Worm (Caenorhabditis elegans): ENCODE measurements around the gene R07E5.6.

Gene R07E5.6

ce11 chrIII:4414041-4414440, 15.5 kb downstream of the R07E5.6 start (continued):
- TF ChIP-seq Y22D7AL.16 (tag; optimal IDR thresholded peaks at IDR 0.05) (peak; percentile 20), fkh-6 (tag; optimal IDR thresholded peaks at IDR 0.05) (peak; percentile 19), ceh-6 (GFP tag; optimal IDR thresholded peaks at IDR 0.05) (peak; percentile 38), sox-2 (GFP tag; IDR thresholded peaks at IDR 0.05) (peak; percentile 63), pat-9 (tag; optimal IDR thresholded peaks at IDR 0.05) (peak; percentile 13)

DNA sequence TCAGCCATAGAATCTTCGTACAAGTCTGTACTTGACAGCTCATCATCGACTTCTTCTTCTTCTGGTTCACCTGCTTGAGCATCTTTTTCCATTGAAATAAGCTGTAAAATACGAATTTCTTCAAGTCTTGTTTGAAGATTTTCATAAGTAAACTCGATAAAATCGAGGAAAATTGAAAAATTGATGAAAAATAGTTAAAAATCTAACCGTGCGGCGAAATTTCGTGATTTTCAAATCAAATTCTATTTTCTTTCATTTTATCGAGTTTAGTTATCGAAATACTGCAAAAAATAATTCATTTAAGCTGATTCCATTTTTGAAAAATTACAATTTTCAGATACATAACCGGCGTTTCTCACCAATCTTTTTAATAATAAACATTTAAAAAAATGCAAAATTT, 16.6 kb downstream of the R07E5.6 start, which contains the start of gene R07E5.11:
Gene R07E5.11 (minus strand): TSS at position 101 of the 400 bp plus-strand sequence.
- TF ChIP-seq nfya-1 (tag; optimal IDR thresholded peaks at IDR 0.05) = no peak
- TF ChIP-seq ceh-14 (tag; optimal IDR thresholded peaks at IDR 0.05) = no peak
- no peak for TF ChIP-seq unc-42 (tag; optimal IDR thresholded peaks at IDR 0.05)
- no peak for TF ChIP-seq ceh-48 (tag; optimal IDR thresholded peaks at IDR 0.05)
- no peak for TF ChIP-seq pha-4 (tag; optimal IDR thresholded peaks at IDR 0.05)
- TF ChIP-seq unc-86 (tag; optimal IDR thresholded peaks at IDR 0.05) = no peak
- TF ChIP-seq ceh-6 (GFP tag; optimal IDR thresholded peaks at IDR 0.05) = no peak
- no peak for TF ChIP-seq zip-5 (tag; optimal IDR thresholded peaks at IDR 0.05)
- TF ChIP-seq F13H6.1 (tag; optimal IDR thresholded peaks at IDR 0.05) = no peak
- no peak for TF ChIP-seq eyg-1 (tag; optimal IDR thresholded peaks at IDR 0.05)

- TF ChIP-seq pax-1 (tag; optimal IDR thresholded peaks at IDR 0.05) (no peak), nfya-1 (tag; optimal IDR thresholded peaks at IDR 0.05) (no peak), ets-4 (tag; optimal IDR thresholded peaks at IDR 0.05) (no peak), ama-1 (optimal IDR thresholded peaks at IDR 0.05) (no peak), pha-4 (tag; optimal IDR thresholded peaks at IDR 0.05) (no peak), sox-2 (GFP tag; IDR thresholded peaks at IDR 0.05) (no peak), nhr-11 (tag; optimal IDR thresholded peaks at IDR 0.05) (no peak), unc-55 (GFP tag; optimal IDR thresholded peaks at IDR 0.05) (no peak), unc-42 (tag; optimal IDR thresholded peaks at IDR 0.05) (no peak)
Observed at ce11 chrIII:4417956-4418355, 19.4 kb downstream of the R07E5.6 start, which contains the start of the genes R07E5.19 and pdcd-2. Gene R07E5.19 (minus strand): TSS chrIII:4418056. Gene pdcd-2 (minus strand): TSS chrIII:4418057.

DNA sequence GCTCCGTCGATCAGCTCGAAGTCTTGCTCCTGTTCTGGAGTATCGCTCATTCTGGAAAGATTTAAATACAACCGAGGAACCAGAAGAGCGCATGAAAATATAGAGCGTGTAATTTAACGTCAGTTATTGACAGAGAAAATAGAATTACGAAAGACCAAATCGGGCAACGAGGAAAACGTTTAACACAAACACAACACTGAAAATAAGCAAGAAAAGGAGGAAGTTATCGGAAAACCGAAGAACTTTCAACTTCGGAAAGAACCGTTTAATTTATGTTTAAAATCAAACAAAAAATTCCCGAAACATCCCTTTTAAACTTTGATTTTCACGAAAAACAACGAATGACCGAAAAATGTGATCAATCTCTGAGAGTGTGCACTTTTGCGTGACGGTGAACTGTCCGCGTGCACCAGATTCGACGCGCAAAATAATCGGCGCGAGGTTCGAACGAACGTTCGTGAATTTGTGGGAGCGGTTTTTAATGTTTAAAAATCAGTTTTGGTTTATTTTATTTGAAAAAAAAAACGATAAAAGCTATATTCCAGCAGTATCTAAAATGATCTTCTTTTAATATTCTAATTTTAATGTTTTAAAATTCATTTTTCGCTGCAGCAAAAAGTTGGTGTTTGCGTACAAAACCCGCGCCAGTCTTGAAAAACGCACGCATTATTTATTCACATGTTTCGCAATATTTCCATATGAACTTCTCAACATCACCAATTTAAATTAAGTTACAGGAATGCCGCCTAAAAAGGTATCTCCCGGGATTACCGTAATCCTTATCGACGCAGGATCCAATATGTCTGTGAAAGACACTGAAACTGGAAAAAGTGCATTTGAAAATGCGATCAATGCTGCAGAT, 20.8 kb downstream of the R07E5.6 start, which contains the start of the genes R07E5.7 and cku-80:
Gene R07E5.7 (minus strand): TSS at position 51 of the 862 bp plus-strand sequence.
Gene cku-80 (plus strand): TSS at position 732 of the 862 bp plus-strand sequence.
- TF ChIP-seq elt-2 (tag; optimal IDR thresholded peaks at IDR 0.05) = peak; percentile 39
- TF ChIP-seq pros-1 (tag; optimal IDR thresholded peaks at IDR 0.05) = no peak
- TF ChIP-seq hlh-15 (tag; optimal IDR thresholded peaks at IDR 0.05) = no peak
- TF ChIP-seq unc-42 (tag; optimal IDR thresholded peaks at IDR 0.05) = peak; percentile 17
- TF ChIP-seq ceh-30 (tag; optimal IDR thresholded peaks at IDR 0.05) = no peak
- peak; percentile 12 for TF ChIP-seq pat-9 (tag; optimal IDR thresholded peaks at IDR 0.05)
- no peak for TF ChIP-seq hlh-8 (tag; optimal IDR thresholded peaks at IDR 0.05)
- TF ChIP-seq nhr-232 (tag; optimal IDR thresholded peaks at IDR 0.05) = no peak
- no peak for TF ChIP-seq ceh-14 (tag; optimal IDR thresholded peaks at IDR 0.05)
- TF ChIP-seq ceh-34 (tag; optimal IDR thresholded peaks at IDR 0.05) = peak; percentile 20
- no peak for TF ChIP-seq fkh-10 (GFP tag; optimal IDR thresholded peaks at IDR 0.05)
- TF ChIP-seq nfya-1 (tag; optimal IDR thresholded peaks at IDR 0.05) = peak; percentile 53
- TF ChIP-seq hlh-30 (tag; optimal IDR thresholded peaks at IDR 0.05; ENCODE audit: insufficient read depth) = peak; percentile 64

DNA sequence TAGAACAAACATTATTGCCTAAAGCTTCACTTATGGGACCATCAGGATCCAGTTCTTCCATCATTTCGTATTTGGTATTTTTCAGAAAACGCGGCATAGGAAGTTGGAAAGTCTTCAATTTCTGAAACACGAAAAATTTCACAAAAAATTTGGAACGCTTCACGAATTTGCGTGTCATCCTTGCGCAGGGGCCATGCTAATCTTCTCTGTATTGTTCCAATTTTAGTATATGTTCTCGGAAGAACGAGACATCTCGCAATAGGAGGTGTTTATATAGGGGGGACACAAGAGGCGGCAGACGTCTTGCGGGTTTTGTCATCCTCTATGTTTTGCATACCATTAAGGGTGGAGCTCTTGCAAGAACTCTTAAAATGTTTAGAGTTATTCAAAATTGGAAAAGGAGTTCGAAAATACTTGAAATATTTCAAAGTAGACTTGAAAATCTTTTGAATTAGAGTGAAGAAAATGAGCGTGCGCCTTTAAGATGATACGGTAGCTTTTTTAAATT, 28.2 kb downstream of the R07E5.6 start:
- peak; percentile 14 for TF ChIP-seq lin-11 (tag; optimal IDR thresholded peaks at IDR 0.05)
- peak; percentile 22 for TF ChIP-seq syd-9 (tag; optimal IDR thresholded peaks at IDR 0.05)
- peak; percentile 43 for TF ChIP-seq ceh-14 (tag; optimal IDR thresholded peaks at IDR 0.05)
- peak; percentile 70 for TF ChIP-seq C38D4.7 (GFP tag; optimal IDR thresholded peaks at IDR 0.05)
- TF ChIP-seq ceh-2 (tag; optimal IDR thresholded peaks at IDR 0.05) = peak; percentile 63
- peak; percentile 24 for TF ChIP-seq C08G9.2 (tag; optimal IDR thresholded peaks at IDR 0.05)
- TF ChIP-seq fax-1 (tag; optimal IDR thresholded peaks at IDR 0.05) = peak; percentile 5
- peak; percentile 40 for TF ChIP-seq sdc-2 (tag; optimal IDR thresholded peaks at IDR 0.05)
- TF ChIP-seq ceh-24 (tag; optimal IDR thresholded peaks at IDR 0.05) = peak; percentile 40
- TF ChIP-seq ttx-3 (tag; optimal IDR thresholded peaks at IDR 0.05) = peak; percentile 54
- peak; percentile 49 for TF ChIP-seq unc-86 (tag; optimal IDR thresholded peaks at IDR 0.05)
- TF ChIP-seq elt-2 (tag; optimal IDR thresholded peaks at IDR 0.05) = peak; percentile 57
- TF ChIP-seq K02D7.2 (tag; optimal IDR thresholded peaks at IDR 0.05) = peak; percentile 58
- peak; percentile 40 for TF ChIP-seq zip-5 (tag; optimal IDR thresholded peaks at IDR 0.05)
- peak; percentile 24 for TF ChIP-seq dmd-4 (tag; optimal IDR thresholded peaks at IDR 0.05; ENCODE audit: borderline replicate concordance)
- TF ChIP-seq ref-2 (tag; optimal IDR thresholded peaks at IDR 0.05) = peak; percentile 44
- peak; percentile 91 for TF ChIP-seq sox-2 (GFP tag; IDR thresholded peaks at IDR 0.05)
- TF ChIP-seq ceh-34 (tag; optimal IDR thresholded peaks at IDR 0.05) = peak; percentile 32
- peak; percentile 17 for TF ChIP-seq ztf-16 (tag; optimal IDR thresholded peaks at IDR 0.05)
- peak; percentile 64 for TF ChIP-seq pha-2 (tag; optimal IDR thresholded peaks at IDR 0.05)
